Fruit fly (Drosophila melanogaster): Measurements from ENCODE around the gene RpL36A.

RpL36A gene

DNA sequence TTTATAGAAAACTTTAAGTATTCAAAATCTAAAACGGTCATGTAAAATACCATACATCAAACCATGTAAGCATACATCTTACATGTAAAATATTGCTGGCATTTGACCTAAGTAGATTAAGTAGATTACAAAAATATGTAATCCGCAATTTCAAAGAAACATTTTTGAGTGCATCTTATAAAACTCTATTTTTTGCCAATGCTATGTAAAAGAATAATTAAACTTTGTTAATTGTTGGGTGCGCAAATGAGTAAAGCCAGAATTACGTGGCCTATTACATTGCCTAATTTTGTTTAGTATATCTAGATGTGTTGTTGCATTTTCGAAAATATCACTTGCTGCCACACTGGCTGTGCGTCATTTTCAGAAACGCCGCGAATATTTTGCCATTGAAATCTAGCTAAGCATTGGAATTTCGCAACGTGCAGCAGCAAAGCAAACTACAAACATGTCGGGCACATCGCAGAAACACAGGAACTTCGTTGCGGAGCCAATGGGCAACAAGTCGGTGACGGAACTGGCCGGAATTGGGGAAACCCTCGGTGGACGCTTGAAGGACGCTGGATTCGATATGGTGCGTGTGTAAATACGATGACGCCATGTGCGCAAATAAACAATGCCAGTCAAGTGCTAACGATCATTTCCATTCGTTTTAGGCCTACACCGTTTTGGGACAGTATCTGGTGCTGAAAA lies 13.4 kb downstream of the RpL36A start, which contains the start of gene baf (continued):
- no peak for TF ChIP-seq CG10366 (GFP tag; IDR thresholded peaks at IDR 0.05)
- no peak for TF ChIP-seq cwo (GFP tag; optimal IDR thresholded peaks at IDR 0.05)
- TF ChIP-seq BtbVII (GFP tag; optimal IDR thresholded peaks at IDR 0.05) = peak; percentile 13
- no peak for TF ChIP-seq gsb (GFP tag; IDR thresholded peaks at IDR 0.05)
- peak; percentile 7 for TF ChIP-seq gsb-n (tag; optimal IDR thresholded peaks at IDR 0.05)
- TF ChIP-seq CHES-1-like (GFP tag; optimal IDR thresholded peaks at IDR 0.05) = no peak
- TF ChIP-seq dimm (GFP tag; IDR thresholded peaks at IDR 0.05) = no peak
- TF ChIP-seq ranshi (GFP tag; IDR thresholded peaks at IDR 0.05) = no peak
- peak; percentile 47 for TF ChIP-seq trem (tag; optimal IDR thresholded peaks at IDR 0.05)
- no peak for TF ChIP-seq kni (GFP tag; optimal IDR thresholded peaks at IDR 0.05)
- TF ChIP-seq CG18011 (GFP tag; optimal IDR thresholded peaks at IDR 0.05) = no peak
- TF ChIP-seq CG5180 (GFP tag; optimal IDR thresholded peaks at IDR 0.05) = no peak
- TF ChIP-seq lbe (GFP tag; optimal IDR thresholded peaks at IDR 0.05) = no peak
- TF ChIP-seq CG17912 (GFP tag; optimal IDR thresholded peaks at IDR 0.05) = no peak
- TF ChIP-seq fru (optimal IDR thresholded peaks at IDR 0.05) = no peak
- TF ChIP-seq CG6765 (GFP tag; optimal IDR thresholded peaks at IDR 0.05) = no peak
- no peak for TF ChIP-seq Blimp-1 (GFP tag; optimal IDR thresholded peaks at IDR 0.05)
- TF ChIP-seq Rfx (GFP tag; IDR thresholded peaks at IDR 0.05) = no peak
- no peak for TF ChIP-seq CG15514 (GFP tag; optimal IDR thresholded peaks at IDR 0.05)
- TF ChIP-seq CG16815 (GFP tag; optimal IDR thresholded peaks at IDR 0.05) = no peak
- peak; percentile 84 for TF ChIP-seq kay (GFP tag; optimal IDR thresholded peaks at IDR 0.05)
- peak; percentile 42 for TF ChIP-seq D (optimal IDR thresholded peaks at IDR 0.05)
- TF ChIP-seq D (GFP tag; optimal IDR thresholded peaks at IDR 0.05) = no peak
- TF ChIP-seq Pdp1 (GFP tag; optimal IDR thresholded peaks at IDR 0.05) = peak in 1 of 2 experiments; percentile 78
- no peak for TF ChIP-seq corto (GFP tag; optimal IDR thresholded peaks at IDR 0.05)
- peak; percentile 71 for TF ChIP-seq MESR4 (GFP tag; optimal IDR thresholded peaks at IDR 0.05)
- TF ChIP-seq pros (GFP tag; optimal IDR thresholded peaks at IDR 0.05) = no peak

DNA sequence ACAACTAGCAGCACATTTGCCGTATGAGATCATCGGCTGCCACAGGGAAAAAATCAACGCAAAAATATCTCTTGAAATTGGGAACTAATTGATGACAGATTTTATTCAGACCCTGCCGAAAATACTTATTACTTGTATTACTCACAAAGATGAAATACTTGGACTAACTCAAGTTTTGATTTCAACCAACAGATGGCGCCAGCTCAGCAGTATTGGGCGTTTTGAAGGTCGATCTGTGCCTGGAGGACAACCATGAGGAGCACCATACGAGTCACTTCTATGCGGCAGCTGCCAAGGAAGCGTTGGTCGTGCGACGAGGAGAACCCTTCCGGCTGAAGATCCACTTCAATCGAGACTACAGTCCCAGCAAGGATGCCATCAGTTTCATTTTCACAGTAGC lies 18.4 kb downstream of the RpL36A start:
- peak; percentile 1 for TF ChIP-seq sens (GFP tag)
- no peak for TF ChIP-seq gcm2 (GFP tag; optimal IDR thresholded peaks at IDR 0.05)
- TF ChIP-seq CG15696 (tag; optimal IDR thresholded peaks at IDR 0.05) = no peak
- TF ChIP-seq CG4617 (GFP tag; optimal IDR thresholded peaks at IDR 0.05; ENCODE audit: borderline replicate concordance) = no peak
- peak; percentile 47 for TF ChIP-seq CG10979 (tag; optimal IDR thresholded peaks at IDR 0.05)
- TF ChIP-seq chinmo (GFP tag; IDR thresholded peaks at IDR 0.05; ENCODE audit: partially characterized antibody) = 0 out of 4 replicates have a peak, but pooled peaks have one; percentile 1
- TF ChIP-seq exex (tag; optimal IDR thresholded peaks at IDR 0.05) = no peak
- 0 out of 3 replicates have a peak, but pooled peaks have one; percentile 50 for TF ChIP-seq CG2199 (GFP tag; IDR thresholded peaks at IDR 0.05)
- TF ChIP-seq CTCF (GFP tag; optimal IDR thresholded peaks at IDR 0.05) = peak; percentile 83

DNA sequence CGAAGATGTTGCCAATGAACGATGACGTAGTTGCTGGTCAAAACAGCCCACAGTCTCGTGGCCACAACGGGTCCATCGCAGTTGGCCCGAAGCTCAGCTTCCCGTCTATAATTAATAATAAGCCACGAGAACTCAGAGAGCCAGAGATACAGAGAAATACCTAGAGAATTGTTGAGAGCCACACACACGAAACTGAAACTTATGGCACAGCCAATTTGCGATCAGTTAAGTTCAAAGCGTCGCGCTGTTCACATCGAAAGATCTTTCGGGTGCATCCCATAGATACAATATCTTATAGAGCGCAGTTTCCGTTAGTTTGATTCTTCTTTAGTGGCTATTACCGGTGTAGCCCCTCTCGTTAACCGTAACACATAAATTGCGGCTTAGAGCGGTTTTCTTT lies 30.2 kb downstream of the RpL36A start:
- TF ChIP-seq Deaf1 (tag; optimal IDR thresholded peaks at IDR 0.05) = peak; percentile 39
- TF ChIP-seq tgo (GFP tag; IDR thresholded peaks at IDR 0.05) = no peak
- 0 out of 2 replicates have a peak, but pooled peaks have one; percentile 31 for TF ChIP-seq chm (GFP tag; IDR thresholded peaks at IDR 0.05)
- no peak for TF ChIP-seq danr (GFP tag; IDR thresholded peaks at IDR 0.05)
- TF ChIP-seq nerfin-1 (tag; optimal IDR thresholded peaks at IDR 0.05) = no peak
- no peak for TF ChIP-seq H2.0 (GFP tag; IDR thresholded peaks at IDR 0.05)
- no peak for TF ChIP-seq gsb-n (tag; optimal IDR thresholded peaks at IDR 0.05)
- no peak for TF ChIP-seq NC2β (GFP tag; optimal IDR thresholded peaks at IDR 0.05)
- TF ChIP-seq Rfx (GFP tag; IDR thresholded peaks at IDR 0.05) = no peak
- no peak for TF ChIP-seq CG9215 (GFP tag; IDR thresholded peaks at IDR 0.05)
- TF ChIP-seq CG10274 (GFP tag; optimal IDR thresholded peaks at IDR 0.05) = no peak
- TF ChIP-seq Pdp1 (GFP tag; optimal IDR thresholded peaks at IDR 0.05) = peak in 1 of 2 experiments; percentile 8
- no peak for TF ChIP-seq mirr (GFP tag; optimal IDR thresholded peaks at IDR 0.05)
- no peak for TF ChIP-seq salm (tag; optimal IDR thresholded peaks at IDR 0.05)
- TF ChIP-seq dati (GFP tag; IDR thresholded peaks at IDR 0.05) = no peak
- no peak for TF ChIP-seq E2f2 (GFP tag; IDR thresholded peaks at IDR 0.05)
- no peak for TF ChIP-seq jumu (GFP tag; optimal IDR thresholded peaks at IDR 0.05)
